Worm (Caenorhabditis elegans) whole organism, L4/young adult: ENCODE results near the gene pot-3.

ENCODE experiments used
- W03F9.2 ChIP-seq: fragments of 150-350 bp; optimal IDR thresholded peaks from 2 replicates; lab custom pipeline; 2014; ENCODE audit warnings: missing biosample characterization, missing genetic modification characterization
- him-1 ChIP-seq: sonication (generic microtip); optimal IDR thresholded peaks from 2 replicates; lab custom pipeline; 2016; ENCODE audit warnings: missing genotype, missing genetic modification reagents, missing genetic modification characterization, missing compliant biosample characterization

- TF ChIP-seq him-1 (tag; lab: Kevin White, UChicago) (no peak), W03F9.2 (no peak)
Measured at ce11 chrIII:13771145-13771544, 8.9 kb upstream of the pot-3 start, which contains the start of the genes cyk-4 and pdr-1.
